Worm (Caenorhabditis elegans): ENCODE measurements around the gene ceh-38.

The ceh-38 gene

ce11 chrII:6967618-6968017 lies 16.3 kb downstream of the ceh-38 start, which contains the start of gene eif-2Bgamma (continued):
- TF ChIP-seq fos-1 (tag; optimal IDR thresholded peaks at IDR 0.05) (no peak), mbf-1 (tag; optimal IDR thresholded peaks at IDR 0.05) (no peak), elt-1 (tag; optimal IDR thresholded peaks at IDR 0.05) (no peak), unc-39 (tag; optimal IDR thresholded peaks at IDR 0.05) (no peak)

- no peak for TF ChIP-seq lin-39 (tag; optimal IDR thresholded peaks at IDR 0.05)
- no peak for TF ChIP-seq lin-11 (tag; optimal IDR thresholded peaks at IDR 0.05)
- TF ChIP-seq nhr-10 (tag; optimal IDR thresholded peaks at IDR 0.05) = no peak
- peak; percentile 41 for TF ChIP-seq ztf-4 (tag; optimal IDR thresholded peaks at IDR 0.05)
- peak; percentile 34 for TF ChIP-seq R02D3.7 (tag; optimal IDR thresholded peaks at IDR 0.05)
- TF ChIP-seq ztf-11 (tag; optimal IDR thresholded peaks at IDR 0.05) = no peak
- TF ChIP-seq nhr-21 (tag; optimal IDR thresholded peaks at IDR 0.05) = peak; percentile 77
- peak; percentile 8 for TF ChIP-seq ZK546.5 (tag; optimal IDR thresholded peaks at IDR 0.05)
- peak; percentile 14 for TF ChIP-seq ceh-82 (tag; optimal IDR thresholded peaks at IDR 0.05)
- no peak for TF ChIP-seq peb-1 (tag; optimal IDR thresholded peaks at IDR 0.05)
- TF ChIP-seq fos-1 (tag; optimal IDR thresholded peaks at IDR 0.05) = peak; percentile 40
- TF ChIP-seq crh-2 (tag; optimal IDR thresholded peaks at IDR 0.05) = peak; percentile 52
- peak; percentile 24 for TF ChIP-seq unc-55 (GFP tag; optimal IDR thresholded peaks at IDR 0.05)
- peak; percentile 38 for TF ChIP-seq ceh-16 (tag; optimal IDR thresholded peaks at IDR 0.05)
- TF ChIP-seq aly-2 (tag; optimal IDR thresholded peaks at IDR 0.05) = no peak
- peak; percentile 44 for TF ChIP-seq nhr-77 (tag; optimal IDR thresholded peaks at IDR 0.05)
- TF ChIP-seq blmp-1 (tag; optimal IDR thresholded peaks at IDR 0.05; ENCODE audit: insufficient read depth) = no peak
- TF ChIP-seq elt-1 (tag; optimal IDR thresholded peaks at IDR 0.05) = no peak
- peak; percentile 2 for TF ChIP-seq nhr-6 (tag; optimal IDR thresholded peaks at IDR 0.05)
- TF ChIP-seq elt-3 (tag; optimal IDR thresholded peaks at IDR 0.05) = no peak
- TF ChIP-seq Y55F3AM.14 (GFP tag; optimal IDR thresholded peaks at IDR 0.05) = peak; percentile 59
- no peak for TF ChIP-seq skn-1 (tag; optimal IDR thresholded peaks at IDR 0.05)
- TF ChIP-seq sem-4 (tag; optimal IDR thresholded peaks at IDR 0.05) = peak; percentile 59
- TF ChIP-seq alr-1 (tag; optimal IDR thresholded peaks at IDR 0.05) = no peak
- no peak for TF ChIP-seq mbf-1 (tag; optimal IDR thresholded peaks at IDR 0.05)
- no peak for TF ChIP-seq nhr-237 (tag; optimal IDR thresholded peaks at IDR 0.05)
- peak; percentile 66 to 76 for TF ChIP-seq mdl-1 (tag; optimal IDR thresholded peaks at IDR 0.05)
- TF ChIP-seq F13H6.1 (tag; optimal IDR thresholded peaks at IDR 0.05) = peak; percentile 70
- peak; percentile 60 for TF ChIP-seq lin-13 (GFP tag; optimal IDR thresholded peaks at IDR 0.05)
- TF ChIP-seq lsy-2 (tag; optimal IDR thresholded peaks at IDR 0.05) = peak; percentile 50 to 76
- TF ChIP-seq nhr-11 (tag; optimal IDR thresholded peaks at IDR 0.05) = no peak
- peak; percentile 67 for TF ChIP-seq C34F6.9 (tag; optimal IDR thresholded peaks at IDR 0.05)
- peak; percentile 61 for TF ChIP-seq egl-27 (tag; optimal IDR thresholded peaks at IDR 0.05)
- no peak for TF ChIP-seq nhr-12 (tag; optimal IDR thresholded peaks at IDR 0.05)
- TF ChIP-seq nhr-25 (tag; optimal IDR thresholded peaks at IDR 0.05) = peak; percentile 41
- no peak for TF ChIP-seq dmd-4 (tag; optimal IDR thresholded peaks at IDR 0.05)
- TF ChIP-seq sma-9 (GFP tag; optimal IDR thresholded peaks at IDR 0.05) = peak; percentile 86
- no peak for TF ChIP-seq sma-9 (tag; optimal IDR thresholded peaks at IDR 0.05)
- TF ChIP-seq gmeb-1 (tag; optimal IDR thresholded peaks at IDR 0.05) = peak; percentile 62
- peak; percentile 41 for TF ChIP-seq mab-5 (tag; optimal IDR thresholded peaks at IDR 0.05)
- peak; percentile 98 for TF ChIP-seq snpc-4 (tag; optimal IDR thresholded peaks at IDR 0.05)
- TF ChIP-seq ztf-1 (GFP tag; conservative IDR thresholded peaks at IDR 0.05) = no peak
- TF ChIP-seq nhr-23 (tag; optimal IDR thresholded peaks at IDR 0.05) = no peak
- TF ChIP-seq sma-3 (GFP tag; optimal IDR thresholded peaks at IDR 0.05) = peak; percentile 86
- no peak for TF ChIP-seq unc-39 (tag; optimal IDR thresholded peaks at IDR 0.05)
- TF ChIP-seq unc-62 (GFP tag; optimal IDR thresholded peaks at IDR 0.05) = no peak
- TF ChIP-seq ama-1 (optimal IDR thresholded peaks at IDR 0.05) = peak; percentile 95
- TF ChIP-seq zag-1 (tag; optimal IDR thresholded peaks at IDR 0.05) = peak; percentile 66
- peak; percentile 70 for TF ChIP-seq nhr-129 (tag; optimal IDR thresholded peaks at IDR 0.05)
Observed at ce11 chrII:6968191-6968675, 16.9 kb downstream of the ceh-38 start.

Measured in whole organism, L2 larva.